Fruit fly (Drosophila melanogaster): ENCODE results near the gene Pex11c.

dm6 chr3R:23228605-23229264 is 29.4 kb upstream of the Pex11c start:
- TF ChIP-seq jim (GFP tag; optimal IDR thresholded peaks at IDR 0.05), result no peak
- TF ChIP-seq Abd-B (GFP tag; optimal IDR thresholded peaks at IDR 0.05), result no peak
- TF ChIP-seq OdsH (GFP tag; optimal IDR thresholded peaks at IDR 0.05), result no peak
- no peak for TF ChIP-seq Hr83 (GFP tag; optimal IDR thresholded peaks at IDR 0.05; ENCODE audit: poor library complexity, severe bottlenecking)
- TF ChIP-seq CG9705 (GFP tag; optimal IDR thresholded peaks at IDR 0.05), result no peak
- no peak for TF ChIP-seq Rel (GFP tag; optimal IDR thresholded peaks at IDR 0.05)
- no peak for TF ChIP-seq Rel (tag; optimal IDR thresholded peaks at IDR 0.05)
- no peak for TF ChIP-seq Dfd (GFP tag; optimal IDR thresholded peaks at IDR 0.05)
- no peak for TF ChIP-seq foxo (GFP tag; optimal IDR thresholded peaks at IDR 0.05)
- no peak for TF ChIP-seq lola (GFP tag; optimal IDR thresholded peaks at IDR 0.05)
- TF ChIP-seq brk (GFP tag; optimal IDR thresholded peaks at IDR 0.05), result no peak
- no peak for TF ChIP-seq psq (GFP tag; optimal IDR thresholded peaks at IDR 0.05)
- no peak for TF ChIP-seq h (GFP tag; optimal IDR thresholded peaks at IDR 0.05)
- TF ChIP-seq Hr78 (GFP tag; optimal IDR thresholded peaks at IDR 0.05), result no peak
- TF ChIP-seq rgr (GFP tag; optimal IDR thresholded peaks at IDR 0.05), result no peak

Measured in whole organism, wandering third instar larva.